Fruit fly (Drosophila melanogaster) whole organism, prepupa: ENCODE measurements around the gene CG11456.

Experiments
- Blimp-1 ChIP-seq: fragments of 200-800 bp; sonication (Bioruptor generic); optimal IDR thresholded peaks from 3 replicates; lab custom pipeline; 2017; ENCODE audit warnings: missing biosample characterization, missing genetic modification characterization, mild to moderate bottlenecking, moderate library complexity, missing genetic modification reagents
- CG10669 ChIP-seq: fragments of 200-800 bp; sonication (Bioruptor generic); optimal IDR thresholded peaks from 3 replicates; lab custom pipeline; 2018; ENCODE audit warnings: missing biosample characterization, mild to moderate bottlenecking, missing genetic modification characterization, moderate library complexity
- CG11294 ChIP-seq: fragments of 200-800 bp; sonication (Bioruptor generic); IDR thresholded peaks from 2 replicates; pipeline ENCODE4 v1.3.6; 2022; ENCODE audit warnings: missing biosample characterization, missing genetic modification characterization
- CG15336 ChIP-seq: fragments of 200-800 bp; sonication (Bioruptor generic); IDR thresholded peaks from 2 replicates; pipeline ENCODE4 v1.3.6; 2022; ENCODE audit warnings: missing biosample characterization, missing genetic modification characterization
- CG1621 ChIP-seq: fragments of 200-800 bp; sonication (Bioruptor generic); optimal IDR thresholded peaks from 3 replicates; lab custom pipeline; 2018; ENCODE audit warnings: missing biosample characterization, mild to moderate bottlenecking, missing genetic modification characterization
- CG16779 ChIP-seq: fragments of 200-800 bp; sonication (Bioruptor generic); optimal IDR thresholded peaks from 3 replicates; lab custom pipeline; 2017; ENCODE audit warnings: missing biosample characterization, mild to moderate bottlenecking, missing genetic modification characterization
- CG32006 ChIP-seq: fragments of 200-800 bp; sonication (Bioruptor generic); optimal IDR thresholded peaks from 3 replicates; lab custom pipeline; 2017; ENCODE audit warnings: missing biosample characterization, mild to moderate bottlenecking, missing genetic modification characterization
- CG4318 ChIP-seq: fragments of 200-800 bp; sonication (Bioruptor generic); optimal IDR thresholded peaks from 3 replicates; lab custom pipeline; 2017; ENCODE audit warnings: missing biosample characterization, mild to moderate bottlenecking, missing genetic modification characterization
- CG6163 ChIP-seq: fragments of 200-800 bp; sonication (Bioruptor generic); IDR thresholded peaks from 3 replicates; pipeline ENCODE4 v1.3.6; 2022; ENCODE audit warnings: missing biosample characterization, missing genetic modification characterization
- CG6276 ChIP-seq: fragments of 200-800 bp; sonication (Bioruptor generic); optimal IDR thresholded peaks from 2 replicates; lab custom pipeline; 2017; ENCODE audit warnings: missing biosample characterization, mild to moderate bottlenecking, missing genetic modification characterization
- CG6808 ChIP-seq: fragments of 200-800 bp; sonication (Bioruptor generic); optimal IDR thresholded peaks from 3 replicates; lab custom pipeline; 2017; ENCODE audit warnings: missing biosample characterization, missing genetic modification characterization, mild to moderate bottlenecking, moderate library complexity, missing genetic modification reagents
- CG6854 ChIP-seq: fragments of 200-800 bp; sonication (Bioruptor generic); optimal IDR thresholded peaks from 2 replicates; lab custom pipeline; 2017; ENCODE audit warnings: missing biosample characterization, mild to moderate bottlenecking, missing genetic modification characterization
- CG8632 ChIP-seq: fragments of 200-800 bp; sonication (Bioruptor generic); optimal IDR thresholded peaks from 3 replicates; lab custom pipeline; 2016; ENCODE audit warnings: missing biosample characterization, missing genetic modification characterization
- CG9139 ChIP-seq: fragments of 200-800 bp; sonication (Bioruptor generic); optimal IDR thresholded peaks from 3 replicates; lab custom pipeline; 2017; ENCODE audit warnings: missing biosample characterization, mild to moderate bottlenecking, missing genetic modification characterization
- Eip75B ChIP-seq: fragments of 200-800 bp; sonication (Bioruptor generic); optimal IDR thresholded peaks from 3 replicates; lab custom pipeline; 2016; ENCODE audit warnings: missing biosample characterization, missing genetic modification characterization
- Eip78C ChIP-seq: fragments of 200-800 bp; sonication (Bioruptor generic); peaks from one replicate; lab custom pipeline; 2016; ENCODE audit warnings: missing biosample characterization, missing genetic modification characterization
- Ets21C ChIP-seq: fragments of 200-800 bp; sonication (Bioruptor generic); optimal IDR thresholded peaks from 3 replicates; lab custom pipeline; 2016; ENCODE audit warnings: missing biosample characterization, missing genetic modification characterization
- Hr4 ChIP-seq: fragments of 200-800 bp; sonication (Bioruptor generic); optimal IDR thresholded peaks from 3 replicates; lab custom pipeline; 2016; ENCODE audit warnings: missing biosample characterization, missing genetic modification characterization
- Sox102F ChIP-seq: fragments of 200-800 bp; sonication (Bioruptor generic); optimal IDR thresholded peaks from 2 replicates; lab custom pipeline; 2016; ENCODE audit warnings: missing biosample characterization, mild to moderate bottlenecking, missing genetic modification characterization
- achi ChIP-seq: fragments of 200-800 bp; sonication (Bioruptor generic); optimal IDR thresholded peaks from 3 replicates; lab custom pipeline; 2016; ENCODE audit warnings: missing biosample characterization, missing genetic modification characterization
- acj6 ChIP-seq: fragments of 200-800 bp; sonication (Bioruptor generic); optimal IDR thresholded peaks from 3 replicates; lab custom pipeline; 2016; ENCODE audit warnings: missing biosample characterization, missing genetic modification characterization
- cyc ChIP-seq: fragments of 200-800 bp; sonication (Bioruptor generic); optimal IDR thresholded peaks from 3 replicates; lab custom pipeline; 2016; ENCODE audit warnings: missing biosample characterization, missing genetic modification characterization
- dsx ChIP-seq: fragments of 200-800 bp; optimal IDR thresholded peaks from 3 replicates; lab custom pipeline; 2019; ENCODE audit warnings: missing biosample characterization, mild to moderate bottlenecking, missing genetic modification characterization, moderate library complexity; ENCODE audit not compliant: poor library complexity, severe bottlenecking
- eg ChIP-seq: fragments of 200-800 bp; sonication (Bioruptor generic); IDR thresholded peaks from 3 replicates; pipeline ENCODE4 v1.3.6; 2022; ENCODE audit warnings: missing biosample characterization, missing genetic modification characterization
- lz ChIP-seq: fragments of 200-800 bp; sonication (Bioruptor generic); optimal IDR thresholded peaks from 3 replicates; lab custom pipeline; 2016; ENCODE audit warnings: missing biosample characterization, missing genetic modification characterization
- spab ChIP-seq: fragments of 200-800 bp; sonication (Bioruptor generic); optimal IDR thresholded peaks from 2 replicates; lab custom pipeline; 2017; ENCODE audit warnings: missing biosample characterization, mild to moderate bottlenecking, missing genetic modification characterization, missing genetic modification reagents
- svp ChIP-seq: fragments of 200-800 bp; sonication (Bioruptor generic); peaks from one replicate; lab custom pipeline; 2016; ENCODE audit warnings: missing biosample characterization, missing genetic modification characterization

CG11456 gene

dm6 chr3L:20868995-20869394 lies 27.2 kb downstream of the CG11456 start:
- TF ChIP-seq CG6854 (GFP tag; lab: Kevin White, UChicago) (no peak), CG10669 (no peak), Hr4 (GFP tag; lab: Kevin White, UChicago) (peak; percentile 6), eg (GFP tag; lab: Robert Waterston, UW) (no peak), dsx (no peak), Eip78C (peak; percentile 38), achi (GFP tag; lab: Kevin White, UChicago) (no peak), CG9139 (GFP tag; lab: Kevin White, UChicago) (no peak), spab (GFP tag; lab: Kevin White, UChicago) (no peak), Ets21C (GFP tag; lab: Kevin White, UChicago) (no peak), acj6 (GFP tag; lab: Kevin White, UChicago) (no peak), Eip75B (GFP tag; lab: Kevin White, UChicago) (no peak), CG1621 (tag; lab: Kevin White, UChicago) (no peak), CG6276 (GFP tag; lab: Kevin White, UChicago) (no peak), svp (no peak), CG6808 (no peak), CG8632 (GFP tag; lab: Kevin White, UChicago) (no peak)

dm6 chr3L:20883969-20884368 lies 42.2 kb downstream of the CG11456 start:
- TF ChIP-seq CG11294 (GFP tag; lab: Robert Waterston, UW) = no peak
- no peak for TF ChIP-seq CG4318
- no peak for TF ChIP-seq CG6163 (GFP tag; lab: Robert Waterston, UW)
- TF ChIP-seq Hr4 (GFP tag; lab: Kevin White, UChicago) = no peak
- TF ChIP-seq, all 60 proteins: peak for 0

- TF ChIP-seq lz (no peak), cyc (no peak), CG4318 (no peak), CG32006 (no peak), CG6276 (GFP tag; lab: Kevin White, UChicago) (no peak), CG16779 (no peak), Sox102F (GFP tag; lab: Kevin White, UChicago) (no peak), Ets21C (GFP tag; lab: Kevin White, UChicago) (no peak), Blimp-1 (no peak), CG15336 (GFP tag; lab: Robert Waterston, UW) (no peak)
These were observed 43.4 kb downstream of the CG11456 start, which contains the start of gene CG32432 for dm6 chr3L:20885172-20885571. Gene CG32432, minus strand, starts transcription at chr3L:20885188.
